Worm (Caenorhabditis elegans): ENCODE results near the gene T01B6.1.

ce11 chrX:2320539-2320938 is 14.9 kb upstream of the T01B6.1 start:
- TF ChIP-seq him-1 (tag; optimal IDR thresholded peaks at IDR 0.05) (no peak), W03F9.2 (tag; optimal IDR thresholded peaks at IDR 0.05) (no peak), dao-5 (tag; optimal IDR thresholded peaks at IDR 0.05) (no peak)

Measured in whole organism, L4/young adult.